Worm (Caenorhabditis elegans): ENCODE data around the gene C28A5.1.

ce11 chrIII:4408251-4408650, 25.9 kb downstream of the C28A5.1 start, which contains the start of gene gpch-1:
- TF ChIP-seq ztf-29 (GFP tag; IDR thresholded peaks at IDR 0.05) (no peak), flt-1 (GFP tag; IDR thresholded peaks at IDR 0.05) (no peak)
